Fruit fly (Drosophila melanogaster) whole organism, embryonic: ENCODE results near the gene Cyt-c-d.

Source experiments
- Asciz ChIP-seq: fragments of 200-800 bp; sonication (Bioruptor generic); optimal IDR thresholded peaks from 2 replicates; lab custom pipeline; 2017; ENCODE audit warnings: missing biosample characterization, mild to moderate bottlenecking, missing genetic modification characterization, missing genetic modification reagents
- B-H1 ChIP-seq: fragments of 200-800 bp; sonication (Bioruptor generic); IDR thresholded peaks from 3 replicates; pipeline ENCODE4 v1.3.6; 2022; ENCODE audit warnings: missing biosample characterization, missing genetic modification characterization
- Blimp-1 ChIP-seq: fragments of 200-800 bp; sonication (Bioruptor generic); optimal IDR thresholded peaks from 3 replicates; lab custom pipeline; 2018; ENCODE audit warnings: missing biosample characterization, missing genetic modification characterization, mild to moderate bottlenecking, moderate library complexity, missing genetic modification reagents
- BtbVII ChIP-seq: fragments of 200-800 bp; sonication (Bioruptor generic); optimal IDR thresholded peaks from 3 replicates; lab custom pipeline; 2017; ENCODE audit warnings: missing biosample characterization, mild to moderate bottlenecking, missing genetic modification characterization
- CG11504 ChIP-seq: fragments of 200-800 bp; sonication (Bioruptor generic); optimal IDR thresholded peaks from 3 replicates; lab custom pipeline; 2019; ENCODE audit warnings: missing biosample characterization, mild to moderate bottlenecking, missing genetic modification characterization, moderate library complexity
- CG13287 ChIP-seq: fragments of 200-800 bp; sonication (Bioruptor generic); IDR thresholded peaks from 2 replicates; pipeline ENCODE4 v1.3.6; 2022; ENCODE audit warnings: missing biosample characterization, missing genetic modification characterization; ENCODE audit not compliant: partially characterized antibody
- CG15479 ChIP-seq: fragments of 200-800 bp; sonication (Bioruptor generic); optimal IDR thresholded peaks from 3 replicates; lab custom pipeline; 2019; ENCODE audit warnings: missing biosample characterization, mild to moderate bottlenecking, missing genetic modification characterization, moderate library complexity
- CG15514 ChIP-seq: fragments of 200-800 bp; sonication (Bioruptor generic); optimal IDR thresholded peaks from 3 replicates; lab custom pipeline; 2017; ENCODE audit warnings: missing biosample characterization, missing genetic modification characterization, mild to moderate bottlenecking, moderate library complexity, missing genetic modification reagents
- CG1647 ChIP-seq: fragments of 200-800 bp; sonication (Bioruptor generic); optimal IDR thresholded peaks from 3 replicates; lab custom pipeline; 2016; ENCODE audit warnings: missing biosample characterization, missing genetic modification characterization
- CG17612 ChIP-seq: fragments of 200-800 bp; sonication (Bioruptor generic); IDR thresholded peaks from 2 replicates; pipeline ENCODE4 v1.3.6; 2022; ENCODE audit warnings: missing biosample characterization, missing genetic modification characterization
- CG3281 ChIP-seq: fragments of 200-800 bp; sonication (Bioruptor generic); optimal IDR thresholded peaks from 3 replicates; lab custom pipeline; 2017; ENCODE audit warnings: missing biosample characterization, mild to moderate bottlenecking, missing genetic modification characterization
- CG34422 ChIP-seq: fragments of 200-800 bp; sonication (Bioruptor generic); IDR thresholded peaks from 3 replicates; pipeline ENCODE4 v1.3.6; 2022; ENCODE audit warnings: missing biosample characterization, missing genetic modification characterization
- CG4328 ChIP-seq: fragments of 200-800 bp; sonication (Bioruptor generic); optimal IDR thresholded peaks from 3 replicates; lab custom pipeline; 2017; ENCODE audit warnings: missing biosample characterization, missing genetic modification reagents, missing genetic modification characterization
- CG5245 ChIP-seq: fragments of 200-800 bp; sonication (Bioruptor generic); optimal IDR thresholded peaks from 3 replicates; lab custom pipeline; 2016; ENCODE audit warnings: missing biosample characterization, missing genetic modification characterization
- CG7928 ChIP-seq: fragments of 200-800 bp; sonication (Bioruptor generic); optimal IDR thresholded peaks from 2 replicates; lab custom pipeline; 2017; ENCODE audit warnings: missing biosample characterization, mild to moderate bottlenecking, missing genetic modification characterization
- Dfd ChIP-seq, 2 experiments: fragments of >200 bp; optimal IDR thresholded peaks; 2 replicates each; lab custom pipeline; 2017; ENCODE audit warnings: missing biosample characterization in 2 of 2, missing genetic modification characterization in 2 of 2
- Dip3 ChIP-seq: fragments of 200-800 bp; sonication (Bioruptor generic); optimal IDR thresholded peaks from 3 replicates; lab custom pipeline; 2016; ENCODE audit warnings: missing biosample characterization, missing genetic modification characterization
- Dp ChIP-seq: fragments of 200-800 bp; sonication (Bioruptor generic); optimal IDR thresholded peaks from 2 replicates; lab custom pipeline; 2018; ENCODE audit warnings: missing biosample characterization, mild to moderate bottlenecking, missing genetic modification characterization, moderate library complexity
- Drgx ChIP-seq: fragments of 200-800 bp; sonication (Bioruptor generic); IDR thresholded peaks from 2 replicates; pipeline ENCODE4 v1.3.6; 2022; ENCODE audit warnings: missing biosample characterization, missing genetic modification characterization
- Fer1 ChIP-seq: fragments of 200-800 bp; sonication (Bioruptor generic); optimal IDR thresholded peaks from 2 replicates; lab custom pipeline; 2017; ENCODE audit warnings: missing biosample characterization, mild to moderate bottlenecking, missing genetic modification characterization
- Med ChIP-seq: fragments of 200-800 bp; sonication (Bioruptor generic); peaks from one replicate; lab custom pipeline; 2016; ENCODE audit warnings: missing biosample characterization, missing genetic modification characterization, mild to moderate bottlenecking, inconsistent platforms, moderate library complexity
- Poxn ChIP-seq: fragments of 200-800 bp; sonication (Bioruptor generic); IDR thresholded peaks from 2 replicates; pipeline ENCODE4 v1.3.6; 2022; ENCODE audit warnings: missing biosample characterization, missing genetic modification characterization
- Sox100B ChIP-seq: fragments of 200-800 bp; sonication (Bioruptor generic); optimal IDR thresholded peaks from 3 replicates; lab custom pipeline; 2018; ENCODE audit warnings: missing biosample characterization, mild to moderate bottlenecking, missing genetic modification characterization
- Spps ChIP-seq: fragments of 200-800 bp; sonication (Bioruptor generic); optimal IDR thresholded peaks from 2 replicates; lab custom pipeline; 2018; ENCODE audit warnings: missing biosample characterization, mild to moderate bottlenecking, missing genetic modification characterization
- Tbp ChIP-seq: fragments of >200 bp; optimal IDR thresholded peaks from 2 replicates; lab custom pipeline; 2018; ENCODE audit warnings: missing biosample characterization, missing genetic modification characterization
- bab2 ChIP-seq: fragments of 200-800 bp; sonication (Bioruptor generic); optimal IDR thresholded peaks from 2 replicates; lab custom pipeline; 2016; ENCODE audit warnings: missing biosample characterization, missing genetic modification characterization
- btn ChIP-seq: fragments of 200-800 bp; sonication (Bioruptor generic); optimal IDR thresholded peaks from 2 replicates; lab custom pipeline; 2016; ENCODE audit warnings: missing biosample characterization, missing genetic modification characterization
- caup ChIP-seq: fragments of 200-800 bp; sonication (Bioruptor generic); optimal IDR thresholded peaks from 3 replicates; lab custom pipeline; 2017; ENCODE audit warnings: missing biosample characterization, mild to moderate bottlenecking, missing genetic modification characterization, moderate library complexity; ENCODE audit not compliant: severe bottlenecking
- chinmo ChIP-seq: fragments of 200-800 bp; sonication (Bioruptor generic); IDR thresholded peaks from 4 replicates; pipeline ENCODE4 v1.3.6; 2022; ENCODE audit warnings: missing biosample characterization, missing genetic modification characterization; ENCODE audit not compliant: partially characterized antibody
- cwo ChIP-seq: fragments of 200-800 bp; sonication (Bioruptor generic); optimal IDR thresholded peaks from 3 replicates; lab custom pipeline; 2017; ENCODE audit warnings: missing biosample characterization, missing genetic modification characterization, mild to moderate bottlenecking, moderate library complexity, missing genetic modification reagents
- dmrt99B ChIP-seq: fragments of 200-800 bp; sonication (Bioruptor generic); optimal IDR thresholded peaks from 2 replicates; lab custom pipeline; 2018; ENCODE audit warnings: missing biosample characterization, mild to moderate bottlenecking, missing genetic modification characterization, moderate library complexity
- dpn ChIP-seq, 2 experiments: fragments of 200-800 bp; sonication (Bioruptor generic); optimal IDR thresholded peaks; 3 replicates each; lab custom pipeline; 2016; ENCODE audit warnings: missing biosample characterization in 2 of 2, missing genetic modification characterization in 2 of 2
- eyg ChIP-seq: fragments of 200-800 bp; sonication (Bioruptor generic); optimal IDR thresholded peaks from 3 replicates; lab custom pipeline; 2016; ENCODE audit warnings: missing biosample characterization, missing genetic modification characterization
- fd96Cb ChIP-seq: fragments of 200-800 bp; sonication (Bioruptor generic); optimal IDR thresholded peaks from 2 replicates; lab custom pipeline; 2018; ENCODE audit warnings: missing biosample characterization, mild to moderate bottlenecking, missing genetic modification characterization, moderate library complexity
- klu ChIP-seq: fragments of 200-800 bp; sonication (Bioruptor generic); IDR thresholded peaks from 2 replicates; pipeline ENCODE4 v1.3.6; 2022; ENCODE audit warnings: missing biosample characterization, missing genetic modification characterization
- lab ChIP-seq: fragments of 200-800 bp; sonication (Bioruptor generic); optimal IDR thresholded peaks from 3 replicates; lab custom pipeline; 2017; ENCODE audit warnings: missing biosample characterization, missing genetic modification characterization, mild to moderate bottlenecking, moderate library complexity, missing genetic modification reagents
- oc ChIP-seq: fragments of 200-800 bp; sonication (Bioruptor generic); optimal IDR thresholded peaks from 2 replicates; lab custom pipeline; 2018; ENCODE audit warnings: missing biosample characterization, mild to moderate bottlenecking, missing genetic modification characterization, moderate library complexity
- p53 ChIP-seq: fragments of 200-800 bp; sonication (Bioruptor generic); optimal IDR thresholded peaks from 2 replicates; lab custom pipeline; 2016; ENCODE audit warnings: missing biosample characterization, missing genetic modification characterization
- pan ChIP-seq, 4 experiments: fragments of >200 bp in 3 of 4; fragments of 200-800 bp in 1 of 4; sonication (Bioruptor generic) in 1 of 4; optimal IDR thresholded peaks in 3 of 4; IDR thresholded peaks in 1 of 4; 2 replicates each; pipeline versions ENCODE4 v1.3.6 to Lab custom; 2017 to 2022; ENCODE audit warnings: missing biosample characterization in 2 of 4, missing genetic modification characterization in 2 of 4, mixed read lengths in 1 of 4
- run ChIP-seq: fragments of 200-800 bp; sonication (Bioruptor generic); optimal IDR thresholded peaks from 3 replicates; lab custom pipeline; 2018; ENCODE audit warnings: missing biosample characterization, mild to moderate bottlenecking, missing genetic modification characterization
- scrt ChIP-seq: fragments of 200-800 bp; sonication (Bioruptor generic); optimal IDR thresholded peaks from 2 replicates; lab custom pipeline; 2018; ENCODE audit warnings: missing biosample characterization, mild to moderate bottlenecking, missing genetic modification characterization, moderate library complexity
- so ChIP-seq: fragments of 200-800 bp; sonication (Bioruptor generic); IDR thresholded peaks from 3 replicates; pipeline ENCODE4 v1.3.6; 2022; ENCODE audit warnings: missing biosample characterization, missing genetic modification characterization
- ttk ChIP-seq: fragments of 200-800 bp; sonication (Bioruptor generic); IDR thresholded peaks from 2 replicates; pipeline ENCODE4 v2.1.2; 2022; ENCODE audit warnings: missing biosample characterization, missing genetic modification characterization
- usp ChIP-seq: fragments of >200 bp; optimal IDR thresholded peaks from 2 replicates; lab custom pipeline; 2017; ENCODE audit warnings: missing biosample characterization, missing genetic modification characterization
- wor ChIP-seq: fragments of 200-800 bp; sonication (Bioruptor generic); IDR thresholded peaks from 2 replicates; pipeline ENCODE4 v1.3.6; 2022; ENCODE audit warnings: missing biosample characterization, missing genetic modification characterization

Cyt-c-d gene

DNA sequence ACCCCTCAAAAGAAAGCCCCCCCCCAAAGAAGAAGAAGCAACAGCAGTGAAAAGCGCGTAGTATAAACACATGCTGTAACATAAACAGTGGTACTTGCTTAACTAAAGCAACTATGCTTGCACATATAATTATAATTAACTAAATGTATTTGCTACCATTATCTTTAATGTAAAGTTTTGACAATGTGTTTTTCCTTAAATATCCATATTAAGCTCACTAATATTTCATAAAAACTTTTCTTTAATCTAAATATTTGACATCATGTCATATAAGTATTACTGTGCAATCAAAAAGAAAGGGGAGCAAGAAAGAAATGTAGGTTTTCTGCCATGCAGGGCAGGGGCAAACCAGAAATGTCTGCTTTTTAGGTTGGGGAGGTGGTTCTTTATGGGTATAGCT, 1.1 kb downstream of the Cyt-c-d start (continued):
- TF ChIP-seq CG5245 (GFP tag; lab: Kevin White, UChicago) (no peak), Asciz (GFP tag; lab: Kevin White, UChicago) (no peak), CG13287 (no peak), CG15514 (GFP tag; lab: Kevin White, UChicago) (peak; percentile 28), CG7928 (no peak), btn (GFP tag; lab: Kevin White, UChicago) (no peak), Spps (no peak), Med (peak; percentile 3), pan (optimal IDR thresholded peaks at IDR 0.05; lab: Kevin White, UChicago) (no peak), pan (GFP tag; optimal IDR thresholded peaks at IDR 0.05 in 1 of 2, IDR thresholded peaks at IDR 0.05 in 1 of 2) (peak in 1 of 2 experiments; percentile 63), Dfd (GFP tag; optimal IDR thresholded peaks at IDR 0.05; lab: Kevin White, UChicago) (no peak), usp (no peak), Poxn (no peak), CG4328 (no peak), BtbVII (GFP tag; lab: Kevin White, UChicago) (no peak), CG15479 (GFP tag; lab: Kevin White, UChicago) (no peak), Dip3 (GFP tag; lab: Kevin White, UChicago) (no peak), B-H1 (no peak; the same call in 2 of the 3 replicates), chinmo (GFP tag; lab: Robert Waterston, UW) (no peak), Dp (no peak), CG11504 (tag; lab: Kevin White, UChicago) (no peak), Fer1 (GFP tag; lab: Kevin White, UChicago) (peak; percentile 34), Tbp (GFP tag; lab: Kevin White, UChicago) (no peak), bab2 (GFP tag; lab: Kevin White, UChicago) (no peak), lab (GFP tag; lab: Kevin White, UChicago) (peak; percentile 69), dpn (GFP tag; optimal IDR thresholded peaks at IDR 0.05; lab: Kevin White, UChicago) (no peak), cwo (GFP tag; lab: Kevin White, UChicago) (peak; percentile 43), run (tag; lab: Kevin White, UChicago) (no peak), CG3281 (GFP tag; lab: Kevin White, UChicago) (peak; percentile 53), oc (tag; lab: Kevin White, UChicago) (no peak), ttk (GFP tag; lab: Robert Waterston, UW) (peak; percentile 41), so (GFP tag; lab: Robert Waterston, UW) (no peak), Drgx (GFP tag; lab: Robert Waterston, UW) (0 out of 2 replicates have a peak, but pooled peaks have one; percentile 8), dmrt99B (tag; lab: Kevin White, UChicago) (peak; percentile 58), scrt (GFP tag; lab: Kevin White, UChicago) (peak; percentile 40), Sox100B (GFP tag; lab: Kevin White, UChicago) (peak; percentile 30), fd96Cb (tag; lab: Kevin White, UChicago) (peak; percentile 16), p53 (GFP tag; lab: Kevin White, UChicago) (no peak), CG17612 (GFP tag; lab: Robert Waterston, UW) (no peak), klu (GFP tag; lab: Robert Waterston, UW) (no peak), CG34422 (GFP tag; lab: Robert Waterston, UW) (0 out of 3 replicates have a peak, but pooled peaks have one; percentile 34), caup (no peak), Blimp-1 (GFP tag; lab: Kevin White, UChicago) (peak; percentile 56), wor (GFP tag; lab: Robert Waterston, UW) (no peak), CG1647 (GFP tag; lab: Kevin White, UChicago) (no peak), eyg (no peak)
